Fruit fly (Drosophila melanogaster) whole organism, embryonic: ENCODE results near the gene PolD2.

Experiments used
- C15 ChIP-seq: fragments of 200-800 bp; sonication (Bioruptor generic); IDR thresholded peaks from 3 replicates; pipeline ENCODE4 v1.3.6; 2022; ENCODE audit warnings: missing biosample characterization, missing genetic modification characterization
- CG12769 ChIP-seq: fragments of 200-800 bp; sonication (Bioruptor generic); optimal IDR thresholded peaks from 2 replicates; lab custom pipeline; 2019; ENCODE audit warnings: missing biosample characterization, mild to moderate bottlenecking, missing genetic modification characterization, moderate library complexity
- Drgx ChIP-seq: fragments of 200-800 bp; sonication (Bioruptor generic); IDR thresholded peaks from 2 replicates; pipeline ENCODE4 v1.3.6; 2022; ENCODE audit warnings: missing biosample characterization, missing genetic modification characterization
- ato ChIP-seq: fragments of 200-800 bp; sonication (Bioruptor generic); IDR thresholded peaks from 2 replicates; pipeline ENCODE4 v1.3.6; 2022; ENCODE audit warnings: missing biosample characterization, missing genetic modification characterization; ENCODE audit not compliant: partially characterized antibody
- corto ChIP-seq: fragments of 200-800 bp; sonication (Bioruptor generic); optimal IDR thresholded peaks from 2 replicates; lab custom pipeline; 2016; ENCODE audit warnings: missing biosample characterization, mild to moderate bottlenecking, missing genetic modification characterization, moderate library complexity
- usp ChIP-seq: fragments of >200 bp; optimal IDR thresholded peaks from 2 replicates; lab custom pipeline; 2017; ENCODE audit warnings: missing biosample characterization, missing genetic modification characterization

- no peak for TF ChIP-seq C15 (GFP tag; lab: Robert Waterston, UW)
- 0 out of 2 replicates have a peak, but pooled peaks have one; percentile 19 for TF ChIP-seq Drgx
- TF ChIP-seq CG12769 (tag; lab: Kevin White, UChicago): no peak
- TF ChIP-seq ato: no peak
- no peak for TF ChIP-seq usp
- TF ChIP-seq corto (GFP tag; lab: Kevin White, UChicago): no peak
Observed at dm6 chr3L:1794164-1794942, 18.9 kb downstream of the PolD2 start.
